Worm (Caenorhabditis elegans) whole organism, L3 larva: Measurements from ENCODE around the gene ptr-16.

ENCODE experiments used
- egl-27 ChIP-seq: sonication (generic microtip); optimal IDR thresholded peaks from 4 replicates; lab custom pipeline; 2017; ENCODE audit warnings: missing biosample characterization, missing genetic modification reagents, missing genetic modification characterization
- hmg-11 ChIP-seq: sonication (generic microtip); optimal IDR thresholded peaks from 2 replicates; lab custom pipeline; 2016; ENCODE audit warnings: missing genetic modification characterization, missing compliant biosample characterization
- nfya-1 ChIP-seq: sonication (generic microtip); optimal IDR thresholded peaks from 2 replicates; lab custom pipeline; 2017; ENCODE audit warnings: missing genetic modification characterization, mild to moderate bottlenecking, missing compliant biosample characterization, antibody characterized with exemption, moderate library complexity; ENCODE audit not compliant: insufficient read depth
- pqm-1 ChIP-seq: fragments of 150-350 bp; optimal IDR thresholded peaks from 2 replicates; lab custom pipeline; 2017; ENCODE audit warnings: missing biosample characterization, missing genetic modification characterization, inconsistent platforms
- zag-1 ChIP-seq: fragments of 150-350 bp; optimal IDR thresholded peaks from 2 replicates; lab custom pipeline; 2014; ENCODE audit warnings: missing biosample characterization, missing genetic modification characterization

DNA sequence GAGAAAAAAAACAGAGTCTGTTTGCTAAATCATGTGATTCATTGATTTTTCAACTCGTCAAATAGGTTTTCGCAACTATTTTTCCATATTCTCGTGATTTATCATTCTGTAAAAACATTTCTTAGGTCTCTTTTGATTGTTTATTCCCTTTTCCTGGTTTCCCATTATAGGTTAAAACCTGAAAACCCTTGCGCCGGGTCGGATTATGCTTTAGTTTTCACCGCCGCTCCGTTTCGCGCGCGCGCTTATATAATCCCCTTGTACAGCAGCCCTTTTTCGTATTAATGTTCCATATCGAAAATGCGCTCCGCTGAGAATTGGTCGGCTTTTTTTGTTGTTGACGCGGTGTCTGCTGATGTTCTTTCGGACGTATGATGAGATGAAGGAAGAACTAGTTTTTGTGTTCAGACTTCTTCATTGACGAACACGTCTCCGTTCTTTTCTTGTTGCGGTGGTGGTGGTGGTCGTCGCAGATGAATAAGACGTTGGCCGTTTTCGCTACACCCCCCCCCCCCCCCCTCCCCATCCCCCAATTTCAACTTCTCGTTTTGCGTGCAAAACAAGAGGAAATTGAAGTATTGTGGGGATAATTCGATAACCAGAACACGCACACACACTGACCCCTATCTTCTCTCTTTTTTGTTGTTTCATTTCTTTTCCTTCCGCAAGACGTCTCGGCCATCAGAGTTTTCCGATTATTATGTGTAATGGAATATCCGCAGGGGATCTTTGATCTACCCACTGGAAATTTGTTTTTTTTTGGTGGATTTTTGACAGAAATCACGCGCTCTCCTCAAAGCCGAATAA, 10.8 kb upstream of the ptr-16 start:
- TF ChIP-seq zag-1 (tag; lab: Kevin White, UChicago) (no peak), egl-27 (tag; lab: Kevin White, UChicago) (no peak), nfya-1 (tag; lab: Kevin White, UChicago) (no peak), pqm-1 (tag; lab: Kevin White, UChicago) (no peak), hmg-11 (tag; lab: Kevin White, UChicago) (no peak)
